Fruit fly (Drosophila melanogaster) whole organism, prepupa: ENCODE measurements around the gene CG2217.

Experiments used
- CG16779 ChIP-seq: fragments of 200-800 bp; sonication (Bioruptor generic); optimal IDR thresholded peaks from 3 replicates; lab custom pipeline; 2017; ENCODE audit warnings: missing biosample characterization, mild to moderate bottlenecking, missing genetic modification characterization
- CG6163 ChIP-seq: fragments of 200-800 bp; sonication (Bioruptor generic); IDR thresholded peaks from 3 replicates; pipeline ENCODE4 v1.3.6; 2022; ENCODE audit warnings: missing biosample characterization, missing genetic modification characterization
- Gug ChIP-seq: fragments of 200-800 bp; sonication (Bioruptor generic); IDR thresholded peaks from 2 replicates; pipeline ENCODE4 v1.3.6; 2022; ENCODE audit warnings: missing biosample characterization, missing genetic modification characterization
- salr ChIP-seq, 2 experiments: fragments of 200-800 bp; sonication (Bioruptor generic); optimal IDR thresholded peaks; 3 replicates each; lab custom pipeline; 2016 to 2018; ENCODE audit warnings: missing biosample characterization in 2 of 2, missing genetic modification characterization in 2 of 2, mild to moderate bottlenecking in 1 of 2

DNA sequence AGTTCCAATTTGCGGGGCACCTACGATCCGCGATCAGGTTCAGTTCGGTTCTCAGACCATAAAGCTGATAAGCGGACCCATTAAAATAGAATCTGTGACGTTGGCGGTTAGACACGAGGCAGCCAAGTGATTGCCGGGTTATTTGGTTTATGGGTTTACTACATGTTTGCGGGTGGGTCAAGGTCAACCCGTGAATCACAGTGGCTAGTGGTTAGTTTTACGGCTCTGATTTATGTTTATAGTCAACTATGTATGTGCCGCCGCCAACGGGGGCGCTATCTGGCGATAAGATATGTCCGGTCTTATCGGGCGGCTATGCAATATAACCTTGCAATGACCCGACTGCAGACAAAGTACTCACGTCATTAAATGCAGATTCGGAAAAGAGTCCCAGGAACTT, 26.7 kb upstream of the CG2217 start:
- no peak for TF ChIP-seq salr (GFP tag; optimal IDR thresholded peaks at IDR 0.05; lab: Kevin White, UChicago)
- no peak for TF ChIP-seq CG16779 (tag; lab: Kevin White, UChicago)
- TF ChIP-seq Gug (GFP tag; lab: Robert Waterston, UW): no peak
- TF ChIP-seq CG6163: no peak
